Worm (Caenorhabditis elegans) whole organism, L1 larva: ENCODE measurements around the gene mpz-5.

Experiments
- tbx-2 ChIP-seq: sonication (generic microtip); optimal IDR thresholded peaks from 2 replicates; lab custom pipeline; 2016; ENCODE audit warnings: missing genetic modification characterization, missing compliant biosample characterization
- ztf-4 ChIP-seq: fragments of 150-350 bp; optimal IDR thresholded peaks from 2 replicates; lab custom pipeline; 2014; ENCODE audit warnings: missing biosample characterization, missing genetic modification characterization

DNA sequence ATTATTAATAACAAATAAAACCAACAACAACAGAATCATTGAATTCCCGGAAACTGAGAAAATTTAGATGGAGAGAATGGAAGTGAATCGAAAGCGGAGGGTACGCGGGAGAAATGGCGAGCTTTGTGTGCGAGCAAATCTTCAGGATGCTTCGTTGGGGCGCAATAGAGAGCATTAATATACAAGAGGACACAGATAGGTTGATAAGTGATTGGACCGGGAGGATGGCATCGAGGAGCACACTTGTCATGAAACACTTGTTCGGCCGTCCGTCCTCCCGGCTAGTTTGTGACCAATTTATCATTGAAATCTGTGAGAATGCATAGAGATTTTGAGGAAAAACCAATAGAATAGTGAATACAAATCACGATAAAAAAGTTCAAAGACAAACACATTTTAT lies 48.6 kb upstream of the mpz-5 start:
- TF ChIP-seq tbx-2 (tag; lab: Kevin White, UChicago) (no peak), ztf-4 (tag; lab: Kevin White, UChicago) (no peak)
